Worm (Caenorhabditis elegans) whole organism, L4 larva: ENCODE data around the gene arl-3.

Experiments used
- ZK337.2 ChIP-seq: fragments of 200-800 bp; sonication (Bioruptor generic); IDR thresholded peaks from 2 replicates; pipeline ENCODE4 v1.3.6; 2022; ENCODE audit warnings: missing genetic modification reagents, missing genetic modification characterization, missing compliant biosample characterization
- lin-15B ChIP-seq: fragments of 150-350 bp; sonication (generic microtip); optimal IDR thresholded peaks from 3 replicates; lab custom pipeline; 2014; ENCODE audit warnings: missing biosample characterization, missing genetic modification characterization
- lsy-2 ChIP-seq, 2 experiments: fragments of 150-350 bp in 1 of 2; sonication (generic microtip) in 1 of 2; optimal IDR thresholded peaks; 2 replicates each; lab custom pipeline; 2014 to 2017; ENCODE audit warnings: missing biosample characterization in 2 of 2, missing genetic modification characterization in 2 of 2
- skn-1 ChIP-seq: fragments of 150-350 bp; optimal IDR thresholded peaks from 2 replicates; lab custom pipeline; 2014; ENCODE audit warnings: missing biosample characterization, missing genetic modification characterization
- tag-97 ChIP-seq: fragments of 200-800 bp; sonication (Bioruptor generic); IDR thresholded peaks from 2 replicates; pipeline ENCODE4 v1.3.6; 2022; ENCODE audit warnings: missing genetic modification characterization, missing compliant biosample characterization
- zag-1 ChIP-seq: fragments of 150-350 bp; optimal IDR thresholded peaks from 2 replicates; lab custom pipeline; 2014; ENCODE audit warnings: missing biosample characterization, missing genetic modification characterization
- zip-11 ChIP-seq: fragments of 200-800 bp; sonication (Bioruptor generic); IDR thresholded peaks from 2 replicates; pipeline ENCODE4 v1.3.6; 2022; ENCODE audit warnings: missing genetic modification characterization, missing compliant biosample characterization
- ztf-7 ChIP-seq: fragments of 150-350 bp; optimal IDR thresholded peaks from 2 replicates; lab custom pipeline; 2014; ENCODE audit warnings: missing biosample characterization, missing genetic modification characterization

DNA sequence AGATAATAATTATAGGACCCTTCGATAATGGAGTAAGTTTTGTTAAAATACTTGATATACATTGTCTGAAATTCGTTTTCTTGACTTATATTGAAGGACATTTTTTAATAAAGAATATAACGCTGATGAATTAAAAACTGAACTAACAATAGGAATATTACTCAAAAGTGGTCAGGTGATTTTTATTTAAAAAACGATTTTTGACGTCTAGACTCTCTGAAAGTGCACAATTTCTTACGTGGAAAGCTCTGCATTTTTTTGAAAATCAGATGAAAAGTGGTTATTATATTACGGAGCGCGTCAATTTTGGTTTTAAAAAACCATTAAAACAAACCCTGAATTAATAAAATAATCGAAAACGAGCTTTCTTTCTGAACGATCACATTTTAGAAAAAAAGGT is 30.5 kb downstream of the arl-3 start, which contains the start of gene sre-13:
- TF ChIP-seq lsy-2 (tag; optimal IDR thresholded peaks at IDR 0.05; lab: Kevin White, UChicago) (no peak), ztf-7 (tag; lab: Kevin White, UChicago) (no peak), tag-97 (GFP tag; lab: Robert Waterston, UW) (no peak), zag-1 (tag; lab: Kevin White, UChicago) (no peak), lin-15B (tag; lab: Kevin White, UChicago) (no peak), skn-1 (no peak), ZK337.2 (no peak), zip-11 (no peak)
